In genomic region chr3L:801860-802462, dm6 we compare ENCODE assay signal across 1 fruit fly cellular context.
TF ChIP-seq lines count a peak whose summit lies in the region.

No protein-coding gene starts in this region.

TF ChIP-seq in whole organism, embryonic, 481 proteins besides CTCF, POLR2A, EP300 and RAD21 (continued from another document):
- TF ChIP-seq Neu2 (GFP tag; optimal IDR thresholded peaks at IDR 0.05; lab: Kevin White, UChicago; ENCODE audit: borderline replicate concordance) = no peak
- TF ChIP-seq CG4282 (GFP tag; optimal IDR thresholded peaks at IDR 0.05; lab: Kevin White, UChicago) = no peak
- peak; percentile 59 for TF ChIP-seq sens (GFP tag; lab: Kevin White, UChicago)
- TF ChIP-seq esg (GFP tag; conservative IDR thresholded peaks at IDR 0.05; lab: Robert Waterston, UW) = 0 out of 2 replicates have a peak, but pooled peaks have one; percentile 12
- TF ChIP-seq dmrt11E (tag; optimal IDR thresholded peaks at IDR 0.05; lab: Kevin White, UChicago) = peak; percentile 46
- TF ChIP-seq CG5245 (GFP tag; optimal IDR thresholded peaks at IDR 0.05; lab: Kevin White, UChicago) = peak; percentile 12
- TF ChIP-seq az2 (GFP tag; optimal IDR thresholded peaks at IDR 0.05; lab: Kevin White, UChicago) = peak; percentile 8
- TF ChIP-seq CG6254 (GFP tag; optimal IDR thresholded peaks at IDR 0.05; lab: Kevin White, UChicago) = peak; percentile 19
- peak; percentile 50 for TF ChIP-seq lbe (GFP tag; optimal IDR thresholded peaks at IDR 0.05; lab: Kevin White, UChicago)
- no peak for TF ChIP-seq en (GFP tag; optimal IDR thresholded peaks at IDR 0.05; lab: Kevin White, UChicago)
- peak; percentile 5 for TF ChIP-seq CG2712 (tag; optimal IDR thresholded peaks at IDR 0.05; lab: Kevin White, UChicago)
- TF ChIP-seq Ptx1 (GFP tag; IDR thresholded peaks at IDR 0.05; lab: Robert Waterston, UW) = no peak
- peak; percentile 3 for TF ChIP-seq nom (GFP tag; optimal IDR thresholded peaks at IDR 0.05; lab: Kevin White, UChicago)
- no peak for TF ChIP-seq grn (GFP tag; optimal IDR thresholded peaks at IDR 0.05; lab: Kevin White, UChicago)
- TF ChIP-seq Elba2 (GFP tag; optimal IDR thresholded peaks at IDR 0.05; lab: Kevin White, UChicago) = no peak
- TF ChIP-seq CG6654 (GFP tag; optimal IDR thresholded peaks at IDR 0.05; lab: Kevin White, UChicago) = no peak
- no peak for TF ChIP-seq TFAM (GFP tag; optimal IDR thresholded peaks at IDR 0.05; lab: Kevin White, UChicago)
- 0 out of 2 replicates have a peak, but pooled peaks have one; percentile 8 for TF ChIP-seq ap (GFP tag; IDR thresholded peaks at IDR 0.05; lab: Robert Waterston, UW)
- no peak for TF ChIP-seq prd (optimal IDR thresholded peaks at IDR 0.05; lab: Kevin White, UChicago)
- 0 out of 3 replicates have a peak, but pooled peaks have one; percentile 13 for TF ChIP-seq prd (GFP tag; IDR thresholded peaks at IDR 0.05; lab: Robert Waterston, UW)
- peak; percentile 45 for TF ChIP-seq Blimp-1 (GFP tag; optimal IDR thresholded peaks at IDR 0.05; lab: Kevin White, UChicago)
- no peak for TF ChIP-seq CG14441 (GFP tag; IDR thresholded peaks at IDR 0.05; lab: Robert Waterston, UW)
- TF ChIP-seq CG7556 (GFP tag; optimal IDR thresholded peaks at IDR 0.05; lab: Kevin White, UChicago) = no peak
- TF ChIP-seq mirr (GFP tag; optimal IDR thresholded peaks at IDR 0.05; lab: Kevin White, UChicago) = no peak
- TF ChIP-seq CG12769 (tag; optimal IDR thresholded peaks at IDR 0.05; lab: Kevin White, UChicago) = peak; percentile 2
- TF ChIP-seq CG17802 (tag; optimal IDR thresholded peaks at IDR 0.05; lab: Kevin White, UChicago) = peak; percentile 13
- peak; percentile 21; the same call in 1 of the 2 replicates for TF ChIP-seq slbo (GFP tag; IDR thresholded peaks at IDR 0.05; lab: Robert Waterston, UW)
- TF ChIP-seq Deaf1 (tag; optimal IDR thresholded peaks at IDR 0.05; lab: Kevin White, UChicago) = no peak
- TF ChIP-seq Hand (GFP tag; optimal IDR thresholded peaks at IDR 0.05; lab: Kevin White, UChicago) = no peak
- TF ChIP-seq gem (tag; optimal IDR thresholded peaks at IDR 0.05; lab: Kevin White, UChicago) = peak; percentile 41
- peak; percentile 18 for TF ChIP-seq Ssrp (tag; optimal IDR thresholded peaks at IDR 0.05; lab: Kevin White, UChicago)
- TF ChIP-seq Xrp1 (GFP tag; IDR thresholded peaks at IDR 0.05; lab: Robert Waterston, UW) = 0 out of 2 replicates have a peak, but pooled peaks have one; percentile 33
- peak; percentile 17 for TF ChIP-seq lab (GFP tag; optimal IDR thresholded peaks at IDR 0.05; lab: Kevin White, UChicago)
- peak; percentile 53 for TF ChIP-seq vvl (GFP tag; IDR thresholded peaks at IDR 0.05; lab: Robert Waterston, UW)
- TF ChIP-seq CG6689 (GFP tag; IDR thresholded peaks at IDR 0.05; lab: Robert Waterston, UW) = 0 out of 2 replicates have a peak, but pooled peaks have one; percentile 11
- TF ChIP-seq p53 (GFP tag; optimal IDR thresholded peaks at IDR 0.05; lab: Kevin White, UChicago) = no peak
- no peak for TF ChIP-seq NfI (GFP tag; optimal IDR thresholded peaks at IDR 0.05; lab: Kevin White, UChicago)
- no peak for TF ChIP-seq kni (GFP tag; optimal IDR thresholded peaks at IDR 0.05; lab: Kevin White, UChicago)
- no peak for TF ChIP-seq CG13296 (GFP tag; optimal IDR thresholded peaks at IDR 0.05; lab: Kevin White, UChicago)
- TF ChIP-seq bsh (GFP tag; optimal IDR thresholded peaks at IDR 0.05; lab: Kevin White, UChicago) = peak; percentile 36 to 51
